Worm (Caenorhabditis elegans): ENCODE measurements around the gene C17B7.3.

Gene C17B7.3

DNA sequence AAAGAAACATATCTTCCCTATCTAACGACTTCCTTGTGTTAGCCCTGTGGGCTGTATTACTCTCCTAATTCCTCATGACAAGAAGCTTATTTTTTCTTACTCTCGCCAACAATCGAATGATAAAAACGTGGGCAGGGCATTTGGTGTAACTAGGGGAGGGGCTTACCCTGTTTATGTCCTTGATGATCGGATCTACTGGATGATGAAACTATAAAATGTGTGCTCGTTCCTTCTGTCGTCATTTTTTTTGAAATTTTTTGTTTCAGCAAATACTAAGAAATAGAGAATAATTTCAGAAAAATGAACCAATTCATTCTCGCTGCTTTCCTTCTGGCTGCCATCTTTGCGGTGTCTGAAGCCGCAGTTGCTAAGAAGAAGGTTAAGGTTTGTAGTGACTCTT is at the start of gene C17B7.3:
TSS of gene C17B7.3 (plus strand) at position 301 of the 400 bp plus-strand sequence.
- TF ChIP-seq nhr-67 (tag; optimal IDR thresholded peaks at IDR 0.05) (no peak), pqm-1 (tag; optimal IDR thresholded peaks at IDR 0.05) (no peak), daf-12 (tag; optimal IDR thresholded peaks at IDR 0.05) (no peak)

DNA sequence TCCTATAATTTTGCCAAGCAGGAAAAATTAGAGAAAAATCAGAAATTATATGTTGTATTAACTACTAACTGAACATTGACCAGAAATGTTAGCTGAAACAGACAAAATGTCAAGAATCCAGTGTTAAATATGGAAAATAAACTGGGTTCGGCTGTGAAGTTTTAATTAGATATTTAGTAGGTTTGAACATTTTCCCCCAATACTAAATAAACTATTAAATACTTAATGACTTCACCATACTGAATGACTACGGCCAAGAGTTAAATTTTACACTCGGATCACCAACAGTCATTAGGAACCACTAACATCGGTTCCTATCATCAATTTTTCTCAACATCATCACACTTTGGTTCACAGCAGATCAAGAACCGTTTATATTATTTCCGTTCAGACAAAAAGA is 47.2 kb upstream of the C17B7.3 start:
- TF ChIP-seq nhr-43 (tag; optimal IDR thresholded peaks at IDR 0.05; ENCODE audit: poor library complexity, severe bottlenecking) (no peak), jun-1 (tag; optimal IDR thresholded peaks at IDR 0.05) (no peak), ama-1 (optimal IDR thresholded peaks at IDR 0.05) (no peak), lin-39 (tag; optimal IDR thresholded peaks at IDR 0.05) (no peak), ztf-11 (tag; optimal IDR thresholded peaks at IDR 0.05) (no peak), egl-5 (tag; optimal IDR thresholded peaks at IDR 0.05) (no peak), fkh-10 (GFP tag; optimal IDR thresholded peaks at IDR 0.05) (no peak), nhr-23 (tag; optimal IDR thresholded peaks at IDR 0.05) (no peak), skn-1 (tag; optimal IDR thresholded peaks at IDR 0.05) (no peak), nhr-67 (tag; optimal IDR thresholded peaks at IDR 0.05) (no peak), nhr-77 (tag; optimal IDR thresholded peaks at IDR 0.05) (no peak), ceh-16 (tag; optimal IDR thresholded peaks at IDR 0.05) (no peak), aly-2 (tag; optimal IDR thresholded peaks at IDR 0.05) (no peak), nhr-25 (tag; optimal IDR thresholded peaks at IDR 0.05) (no peak), nhr-237 (tag; optimal IDR thresholded peaks at IDR 0.05) (no peak), ceh-82 (tag; optimal IDR thresholded peaks at IDR 0.05) (no peak), pha-4 (tag; optimal IDR thresholded peaks at IDR 0.05) (no peak), egl-27 (tag; optimal IDR thresholded peaks at IDR 0.05) (no peak)

DNA sequence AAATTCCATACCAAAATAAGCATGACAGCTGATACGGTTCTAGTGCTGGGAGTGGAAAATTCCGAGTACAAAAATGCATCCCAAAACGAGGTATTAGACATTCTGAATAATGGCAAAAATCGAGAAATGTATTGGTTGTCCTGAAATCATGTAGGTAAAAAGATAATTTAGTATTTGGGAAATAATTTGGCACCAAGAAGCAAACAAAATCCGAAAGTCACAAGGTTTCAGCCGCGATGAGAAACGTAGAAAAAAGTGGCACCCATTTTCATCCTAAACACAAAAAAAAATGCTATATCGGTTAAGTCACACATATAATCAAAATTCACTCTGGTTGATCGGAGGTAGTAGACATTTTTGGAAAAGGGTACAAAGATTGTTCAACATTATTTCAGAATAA is 44.8 kb upstream of the C17B7.3 start, which contains the start of gene srx-122:
TSS of gene srx-122 (minus strand) at position 101 of the 400 bp plus-strand sequence.
- TF ChIP-seq nhr-11 (tag; optimal IDR thresholded peaks at IDR 0.05) = no peak
- no peak for TF ChIP-seq fkh-10 (GFP tag; optimal IDR thresholded peaks at IDR 0.05)
- TF ChIP-seq nhr-76 (tag; optimal IDR thresholded peaks at IDR 0.05) = no peak
- TF ChIP-seq elt-3 (tag; optimal IDR thresholded peaks at IDR 0.05) = no peak
- TF ChIP-seq ZK546.5 (tag; optimal IDR thresholded peaks at IDR 0.05) = no peak
- TF ChIP-seq elt-1 (tag; optimal IDR thresholded peaks at IDR 0.05) = no peak
- no peak for TF ChIP-seq nhr-43 (tag; optimal IDR thresholded peaks at IDR 0.05; ENCODE audit: poor library complexity, severe bottlenecking)
- TF ChIP-seq elt-2 (tag; optimal IDR thresholded peaks at IDR 0.05) = no peak
- no peak for TF ChIP-seq ama-1 (optimal IDR thresholded peaks at IDR 0.05)
- no peak for TF ChIP-seq snpc-4 (tag; optimal IDR thresholded peaks at IDR 0.05)
- no peak for TF ChIP-seq aly-2 (tag; optimal IDR thresholded peaks at IDR 0.05)
- TF ChIP-seq tbx-2 (tag; optimal IDR thresholded peaks at IDR 0.05) = no peak
- no peak for TF ChIP-seq sea-2 (GFP tag; optimal IDR thresholded peaks at IDR 0.05)
- TF ChIP-seq unc-39 (tag; optimal IDR thresholded peaks at IDR 0.05) = no peak
- TF ChIP-seq ceh-9 (tag; optimal IDR thresholded peaks at IDR 0.05) = no peak
- TF ChIP-seq nhr-67 (tag; optimal IDR thresholded peaks at IDR 0.05) = no peak

DNA sequence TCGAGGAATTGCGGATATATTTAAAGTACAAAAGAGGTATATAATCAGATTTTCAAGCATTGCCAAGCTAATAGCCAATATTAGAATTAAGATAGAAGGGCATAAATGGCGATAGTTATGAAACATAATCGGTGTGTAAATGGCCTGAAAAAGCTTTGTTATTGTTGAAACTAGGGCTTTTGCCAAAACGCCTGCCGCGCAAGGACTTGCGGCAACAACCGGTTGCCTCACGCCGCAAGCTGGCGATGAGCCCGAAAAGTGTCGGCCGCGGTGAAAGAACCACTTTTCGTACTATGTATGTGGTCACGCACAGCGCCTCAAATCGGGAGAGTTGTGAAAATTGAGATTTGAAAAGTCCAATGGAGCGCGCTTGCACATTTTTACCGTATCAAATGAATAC is 43.2 kb upstream of the C17B7.3 start:
- TF ChIP-seq nhr-25 (tag; optimal IDR thresholded peaks at IDR 0.05) (no peak), daf-12 (tag; optimal IDR thresholded peaks at IDR 0.05) (no peak), ceh-82 (tag; optimal IDR thresholded peaks at IDR 0.05) (no peak), ceh-16 (tag; optimal IDR thresholded peaks at IDR 0.05) (no peak), unc-39 (tag; optimal IDR thresholded peaks at IDR 0.05) (no peak), lsy-12 (tag; optimal IDR thresholded peaks at IDR 0.05) (no peak), jun-1 (tag; optimal IDR thresholded peaks at IDR 0.05) (no peak), nhr-28 (tag; optimal IDR thresholded peaks at IDR 0.05) (no peak), nhr-237 (tag; optimal IDR thresholded peaks at IDR 0.05) (no peak)

DNA sequence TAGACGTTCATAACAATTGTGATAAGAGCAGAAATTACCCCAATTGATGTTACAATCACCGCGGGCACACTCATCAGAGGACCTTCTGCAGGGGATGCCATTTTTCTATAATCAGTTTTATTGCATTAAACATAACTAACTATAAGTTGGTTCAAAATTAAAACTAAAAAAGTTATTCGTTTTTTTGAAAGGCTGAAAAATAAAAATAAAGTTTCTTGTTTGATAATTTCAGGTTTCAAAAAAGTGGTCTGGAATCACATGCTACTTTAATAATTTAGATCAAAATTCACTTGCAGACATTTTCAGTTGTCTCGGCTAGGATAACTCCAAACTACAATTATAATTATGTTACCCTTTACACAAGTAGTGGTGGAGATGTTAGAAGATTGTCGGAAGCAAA is 40.7 kb upstream of the C17B7.3 start, which contains the start of gene srbc-1:
TSS of gene srbc-1 (minus strand) at position 101 of the 400 bp plus-strand sequence.
- TF ChIP-seq ztf-11 (tag; optimal IDR thresholded peaks at IDR 0.05) = no peak

DNA sequence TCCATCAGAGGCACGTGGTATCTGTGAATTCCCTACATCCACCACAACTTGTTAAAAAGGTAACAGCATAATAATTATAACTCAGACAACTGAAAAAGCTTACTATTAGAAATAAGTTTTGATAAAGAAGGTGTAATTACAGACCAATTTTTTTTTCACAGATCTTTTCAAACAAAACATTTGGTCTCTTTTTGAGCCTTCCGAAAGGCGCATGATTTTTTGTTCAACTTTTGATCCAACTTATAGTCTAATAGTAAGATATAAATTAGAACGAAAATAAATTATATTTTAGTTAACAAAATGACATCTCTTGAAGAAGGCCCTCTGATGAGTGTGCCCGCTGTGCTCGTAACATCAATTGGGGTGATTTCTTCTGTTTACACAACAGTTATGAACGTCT is 34.4 kb upstream of the C17B7.3 start, which contains the start of gene srbc-3:
TSS of gene srbc-3 (plus strand) at position 301 of the 400 bp plus-strand sequence.
- TF ChIP-seq pha-4 (tag; optimal IDR thresholded peaks at IDR 0.05) (no peak), unc-39 (tag; optimal IDR thresholded peaks at IDR 0.05) (no peak), mdl-1 (tag; optimal IDR thresholded peaks at IDR 0.05) (no peak), zag-1 (tag; optimal IDR thresholded peaks at IDR 0.05) (no peak), lsy-12 (tag; optimal IDR thresholded peaks at IDR 0.05) (no peak), ztf-4 (tag; optimal IDR thresholded peaks at IDR 0.05) (no peak), ceh-9 (tag; optimal IDR thresholded peaks at IDR 0.05) (no peak), ceh-28 (tag; optimal IDR thresholded peaks at IDR 0.05) (no peak), R02D3.7 (tag; optimal IDR thresholded peaks at IDR 0.05) (no peak), fkh-2 (tag; optimal IDR thresholded peaks at IDR 0.05) (no peak), mml-1 (tag; optimal IDR thresholded peaks at IDR 0.05) (no peak), nhr-76 (tag; optimal IDR thresholded peaks at IDR 0.05) (no peak), nfya-1 (tag; optimal IDR thresholded peaks at IDR 0.05; ENCODE audit: insufficient read depth) (no peak), egl-27 (tag; optimal IDR thresholded peaks at IDR 0.05) (no peak), elt-2 (tag; optimal IDR thresholded peaks at IDR 0.05) (no peak)

All from whole organism, L3 larva.